Fruit fly (Drosophila melanogaster) whole organism, larva: ENCODE measurements around the gene CG13460.

Source experiments
- noc ChIP-seq: fragments of 200-800 bp; sonication (Bioruptor generic); optimal IDR thresholded peaks from 3 replicates; lab custom pipeline; 2019; ENCODE audit warnings: missing biosample characterization, mild to moderate bottlenecking, missing genetic modification characterization, moderate library complexity

Gene CG13460

dm6 chr3L:15052390-15052789 lies 9.1 kb downstream of the CG13460 start, which contains the start of gene CG13461:
TSS of gene CG13461 (minus strand) at chr3L:15052490.
- TF ChIP-seq noc (tag; lab: Kevin White, UChicago), result no peak

dm6 chr3L:15051325-15051724 lies 10.2 kb downstream of the CG13460 start, which contains the start of gene CG43679:
TSS of gene CG43679 (minus strand) at chr3L:15051425.
- no peak for TF ChIP-seq noc (tag; lab: Kevin White, UChicago)

- no peak for TF ChIP-seq noc (tag; lab: Kevin White, UChicago)
These were observed 10.8 kb downstream of the CG13460 start, which contains the start of gene CG12310 for dm6 chr3L:15050706-15051105. TSS of gene CG12310 (minus strand) at chr3L:15050806.

- TF ChIP-seq noc (tag; lab: Kevin White, UChicago), result no peak
These were observed 11.4 kb downstream of the CG13460 start, which contains the start of gene CG18581 for dm6 chr3L:15050109-15050508. TSS of gene CG18581 (minus strand) at chr3L:15050209.

- TF ChIP-seq noc (tag; lab: Kevin White, UChicago), result no peak
These were observed 12.1 kb downstream of the CG13460 start, which contains the start of gene CG43678 for dm6 chr3L:15049395-15049794. TSS of gene CG43678 (minus strand) at chr3L:15049495.

- no peak for TF ChIP-seq noc (tag; lab: Kevin White, UChicago)
These were observed 13.4 kb downstream of the CG13460 start for dm6 chr3L:15048091-15048490.

- no peak for TF ChIP-seq noc (tag; lab: Kevin White, UChicago)
These were observed 13.9 kb downstream of the CG13460 start for dm6 chr3L:15047606-15048005.

- no peak for TF ChIP-seq noc (tag; lab: Kevin White, UChicago)
These were observed 16.4 kb downstream of the CG13460 start for dm6 chr3L:15045114-15045513.

dm6 chr3L:15043874-15044336 lies 17.6 kb downstream of the CG13460 start, which contains the start of gene ind:
TSS of gene ind (minus strand) at chr3L:15043924.
- TF ChIP-seq noc (tag; lab: Kevin White, UChicago), result no peak

- no peak for TF ChIP-seq noc (tag; lab: Kevin White, UChicago)
These were observed 18.0 kb downstream of the CG13460 start for dm6 chr3L:15043465-15043864.

dm6 chr3L:15042470-15042869 lies 19.0 kb downstream of the CG13460 start, which contains the start of gene Rpn12R:
TSS of gene Rpn12R (minus strand) at chr3L:15042570.
- TF ChIP-seq noc (tag; lab: Kevin White, UChicago), result no peak

- no peak for TF ChIP-seq noc (tag; lab: Kevin White, UChicago)
These were observed 21.1 kb downstream of the CG13460 start for dm6 chr3L:15040329-15040886.

dm6 chr3L:15039510-15039909 lies 22.0 kb downstream of the CG13460 start:
- no peak for TF ChIP-seq noc (tag; lab: Kevin White, UChicago)

- TF ChIP-seq noc (tag; lab: Kevin White, UChicago), result no peak
These were observed 25.9 kb downstream of the CG13460 start for dm6 chr3L:15035585-15035984.

- no peak for TF ChIP-seq noc (tag; lab: Kevin White, UChicago)
These were observed 26.8 kb downstream of the CG13460 start for dm6 chr3L:15034714-15035076.

- TF ChIP-seq noc (tag; lab: Kevin White, UChicago), result no peak
These were observed 27.3 kb downstream of the CG13460 start for dm6 chr3L:15034061-15034713.

- no peak for TF ChIP-seq noc (tag; lab: Kevin White, UChicago)
These were observed 29.7 kb downstream of the CG13460 start for dm6 chr3L:15031773-15032172.
